Worm (Caenorhabditis elegans) whole organism, late embryonic: Measurements from ENCODE around the gene math-37.

Experiments used
- C38D4.7 ChIP-seq: fragments of 200-800 bp; sonication (Bioruptor generic); optimal IDR thresholded peaks from 2 replicates; lab custom pipeline; 2018; ENCODE audit warnings: mild to moderate bottlenecking, missing genetic modification characterization, moderate library complexity, missing compliant biosample characterization
- K02D7.2 ChIP-seq: sonication (generic microtip); optimal IDR thresholded peaks from 2 replicates; lab custom pipeline; 2017; ENCODE audit warnings: mild to moderate bottlenecking, missing genetic modification characterization, missing compliant biosample characterization
- K09A11.1 ChIP-seq: sonication (generic microtip); optimal IDR thresholded peaks from 2 replicates; lab custom pipeline; 2017; ENCODE audit warnings: antibody characterized with exemption, mild to moderate bottlenecking, missing genetic modification characterization, missing compliant biosample characterization; ENCODE audit not compliant: insufficient read depth
- T23F11.4 ChIP-seq: fragments of 200-800 bp; sonication (Bioruptor generic); optimal IDR thresholded peaks from 2 replicates; lab custom pipeline; 2018; ENCODE audit warnings: mild to moderate bottlenecking, missing genetic modification characterization, missing compliant biosample characterization
- Y22D7AL.16 ChIP-seq: sonication (generic microtip); optimal IDR thresholded peaks from 2 replicates; lab custom pipeline; 2016; ENCODE audit warnings: missing genetic modification characterization, missing compliant biosample characterization
- ahr-1 ChIP-seq: sonication (generic microtip); optimal IDR thresholded peaks from 2 replicates; lab custom pipeline; 2016; ENCODE audit warnings: missing genetic modification characterization, missing compliant biosample characterization
- ceh-14 ChIP-seq: sonication (generic microtip); optimal IDR thresholded peaks from 2 replicates; lab custom pipeline; 2016; ENCODE audit warnings: missing genotype, missing genetic modification characterization, missing compliant biosample characterization
- ceh-18 ChIP-seq: sonication (generic microtip); optimal IDR thresholded peaks from 2 replicates; lab custom pipeline; 2016; ENCODE audit warnings: missing genetic modification characterization, missing compliant biosample characterization
- ceh-2 ChIP-seq: sonication (generic microtip); optimal IDR thresholded peaks from 2 replicates; lab custom pipeline; 2016; ENCODE audit warnings: missing genotype, missing genetic modification characterization, missing compliant biosample characterization
- ceh-22 ChIP-seq: sonication (generic microtip); optimal IDR thresholded peaks from 2 replicates; lab custom pipeline; 2017; ENCODE audit warnings: missing biosample characterization, missing genetic modification characterization
- ceh-30 ChIP-seq: fragments of 150-350 bp; optimal IDR thresholded peaks from 2 replicates; lab custom pipeline; 2014; ENCODE audit warnings: missing biosample characterization, missing genetic modification characterization
- ceh-34 ChIP-seq: sonication (generic microtip); optimal IDR thresholded peaks from 2 replicates; lab custom pipeline; 2016; ENCODE audit warnings: mild to moderate bottlenecking, missing genetic modification characterization, missing compliant biosample characterization
- che-1 ChIP-seq: sonication (generic microtip); optimal IDR thresholded peaks from 2 replicates; lab custom pipeline; 2016; ENCODE audit warnings: mild to moderate bottlenecking, missing genetic modification characterization, missing compliant biosample characterization
- dve-1 ChIP-seq: sonication (generic microtip); optimal IDR thresholded peaks from 2 replicates; lab custom pipeline; 2017; ENCODE audit warnings: antibody characterized with exemption, mild to moderate bottlenecking, missing genetic modification characterization, missing compliant biosample characterization
- elt-2 ChIP-seq: sonication (generic microtip); optimal IDR thresholded peaks from 2 replicates; lab custom pipeline; 2016; ENCODE audit warnings: missing genetic modification reagents, missing genetic modification characterization, missing compliant biosample characterization
- elt-4 ChIP-seq: sonication (generic microtip); optimal IDR thresholded peaks from 2 replicates; lab custom pipeline; 2016; ENCODE audit warnings: missing genetic modification characterization, missing compliant biosample characterization
- ets-4 ChIP-seq: sonication (generic microtip); optimal IDR thresholded peaks from 2 replicates; lab custom pipeline; 2016; ENCODE audit warnings: missing genetic modification characterization, missing compliant biosample characterization
- fax-1 ChIP-seq: sonication (generic microtip); optimal IDR thresholded peaks from 2 replicates; lab custom pipeline; 2016; ENCODE audit warnings: missing genotype, missing genetic modification characterization, missing compliant biosample characterization
- fkh-6 ChIP-seq: sonication (generic microtip); optimal IDR thresholded peaks from 2 replicates; lab custom pipeline; 2016; ENCODE audit warnings: missing genetic modification characterization, missing compliant biosample characterization
- gmeb-2 ChIP-seq: sonication (generic microtip); optimal IDR thresholded peaks from 2 replicates; lab custom pipeline; 2016; ENCODE audit warnings: missing genetic modification characterization, inconsistent platforms, missing compliant biosample characterization
- hlh-13 ChIP-seq: fragments of 200-800 bp; sonication (Bioruptor generic); optimal IDR thresholded peaks from 2 replicates; lab custom pipeline; 2018; ENCODE audit warnings: mild to moderate bottlenecking, missing genetic modification characterization, missing compliant biosample characterization
- lim-6 ChIP-seq: sonication (generic microtip); optimal IDR thresholded peaks from 2 replicates; lab custom pipeline; 2016; ENCODE audit warnings: missing genetic modification characterization, missing compliant biosample characterization
- lin-11 ChIP-seq: fragments of 200-800 bp; sonication (Bioruptor generic); optimal IDR thresholded peaks from 2 replicates; lab custom pipeline; 2018; ENCODE audit warnings: mild to moderate bottlenecking, missing genetic modification characterization, missing compliant biosample characterization
- madf-2 ChIP-seq: sonication (generic microtip); optimal IDR thresholded peaks from 2 replicates; lab custom pipeline; 2017; ENCODE audit warnings: missing genetic modification characterization, missing compliant biosample characterization
- mec-3 ChIP-seq: sonication (generic microtip); optimal IDR thresholded peaks from 2 replicates; lab custom pipeline; 2016; ENCODE audit warnings: borderline replicate concordance, missing genetic modification characterization, missing compliant biosample characterization
- nhr-232 ChIP-seq: sonication (generic microtip); optimal IDR thresholded peaks from 2 replicates; lab custom pipeline; 2016; ENCODE audit warnings: missing genetic modification characterization, missing compliant biosample characterization
- npax-4 ChIP-seq: sonication (generic microtip); optimal IDR thresholded peaks from 2 replicates; lab custom pipeline; 2016; ENCODE audit warnings: missing genetic modification characterization, missing compliant biosample characterization
- odd-2 ChIP-seq: sonication (generic microtip); optimal IDR thresholded peaks from 2 replicates; lab custom pipeline; 2017; ENCODE audit warnings: antibody characterized with exemption, mild to moderate bottlenecking, missing genetic modification characterization, missing compliant biosample characterization
- pag-3 ChIP-seq: sonication (generic microtip); optimal IDR thresholded peaks from 2 replicates; lab custom pipeline; 2016; ENCODE audit warnings: missing compliant biosample characterization, missing genetic modification characterization, borderline replicate concordance
- pat-9 ChIP-seq: fragments of 200-800 bp; sonication (Bioruptor generic); optimal IDR thresholded peaks from 2 replicates; lab custom pipeline; 2018; ENCODE audit warnings: mild to moderate bottlenecking, missing genetic modification characterization, moderate library complexity, missing compliant biosample characterization
- pha-2 ChIP-seq: sonication (generic microtip); optimal IDR thresholded peaks from 2 replicates; lab custom pipeline; 2017; ENCODE audit warnings: mild to moderate bottlenecking, missing genetic modification characterization, missing compliant biosample characterization
- pha-4 ChIP-seq: fragments of 150-350 bp; optimal IDR thresholded peaks from 2 replicates; lab custom pipeline; 2018; ENCODE audit warnings: missing biosample characterization, missing genetic modification reagents, missing genetic modification characterization
- ref-2 ChIP-seq: sonication (generic microtip); optimal IDR thresholded peaks from 2 replicates; lab custom pipeline; 2016; ENCODE audit warnings: missing genetic modification characterization, missing compliant biosample characterization
- rnt-1 ChIP-seq: sonication (generic microtip); optimal IDR thresholded peaks from 2 replicates; lab custom pipeline; 2016; ENCODE audit warnings: missing genetic modification characterization, missing compliant biosample characterization
- sox-2 ChIP-seq: fragments of 200-800 bp; sonication (Bioruptor generic); IDR thresholded peaks from 2 replicates; pipeline ENCODE4 v1.3.6; 2022; ENCODE audit warnings: missing genetic modification reagents, missing genetic modification characterization, missing compliant biosample characterization
- syd-9 ChIP-seq: sonication (generic microtip); optimal IDR thresholded peaks from 2 replicates; lab custom pipeline; 2016; ENCODE audit warnings: mild to moderate bottlenecking, missing genetic modification characterization, moderate library complexity, missing compliant biosample characterization
- tbx-7 ChIP-seq: sonication (generic microtip); optimal IDR thresholded peaks from 2 replicates; lab custom pipeline; 2016; ENCODE audit warnings: missing genotype, missing genetic modification characterization, missing compliant biosample characterization
- unc-55 ChIP-seq: sonication (generic microtip); optimal IDR thresholded peaks from 2 replicates; lab custom pipeline; 2017; ENCODE audit warnings: missing biosample characterization, missing genetic modification reagents, missing genetic modification characterization
- zip-5 ChIP-seq: sonication (generic microtip); optimal IDR thresholded peaks from 2 replicates; lab custom pipeline; 2016; ENCODE audit warnings: missing genetic modification characterization, missing compliant biosample characterization
- ztf-16 ChIP-seq: sonication (generic microtip); optimal IDR thresholded peaks from 2 replicates; lab custom pipeline; 2017; ENCODE audit warnings: missing genetic modification characterization, missing compliant biosample characterization

math-37 gene

DNA sequence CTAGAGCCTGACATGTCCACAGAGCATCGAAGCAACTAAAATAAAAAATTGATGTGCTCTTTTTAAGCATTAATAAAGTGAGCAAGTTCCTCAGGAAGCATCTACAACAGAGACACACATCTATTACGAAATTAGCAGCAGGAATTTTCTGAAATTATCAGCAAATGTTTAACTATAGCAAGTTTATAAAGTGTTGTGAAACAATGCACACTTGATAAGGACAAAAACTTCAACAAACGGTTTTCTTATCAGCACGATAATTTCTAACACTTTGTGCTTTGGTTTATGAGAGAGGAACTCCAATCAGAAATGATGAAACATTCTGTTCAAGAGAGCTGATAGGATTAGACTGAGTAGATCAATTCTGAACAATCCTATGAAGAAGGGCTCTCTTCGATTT lies 31.4 kb downstream of the math-37 start, which contains the start of gene trpl-5:
TSS of gene trpl-5 (minus strand) at position 32 of the 400 bp plus-strand sequence.
- TF ChIP-seq elt-2 (tag; lab: Kevin White, UChicago), result peak; percentile 80
- TF ChIP-seq mec-3 (tag; lab: Kevin White, UChicago), result no peak
- TF ChIP-seq elt-4 (tag; lab: Kevin White, UChicago), result no peak

DNA sequence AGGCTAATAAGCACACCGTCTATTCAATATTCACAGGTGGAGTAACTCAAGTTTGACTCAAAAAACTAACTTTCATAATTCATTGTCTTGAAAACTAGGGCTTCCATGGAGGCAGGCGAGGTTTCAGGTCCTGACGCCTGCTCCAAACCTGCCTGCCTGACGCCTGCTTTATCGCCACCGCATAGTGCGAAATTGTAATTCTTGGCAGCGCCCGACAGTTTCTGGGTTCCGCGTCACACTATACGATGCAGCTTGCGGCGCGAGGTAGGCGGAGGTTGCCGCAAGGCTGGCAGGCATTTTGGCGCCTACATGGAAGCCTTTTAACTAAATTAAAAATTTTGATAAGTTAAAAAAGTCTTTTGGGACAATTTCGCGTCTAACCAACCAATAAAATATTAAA lies 34.8 kb downstream of the math-37 start:
- TF ChIP-seq K09A11.1 (tag; lab: Kevin White, UChicago), result no peak
- TF ChIP-seq ceh-14, result no peak
- no peak for TF ChIP-seq madf-2
- TF ChIP-seq mec-3 (tag; lab: Kevin White, UChicago), result no peak
- TF ChIP-seq Y22D7AL.16, result no peak
- TF ChIP-seq ceh-30, result no peak
- no peak for TF ChIP-seq sox-2 (GFP tag; lab: Robert Waterston, UW)
- no peak for TF ChIP-seq ztf-16
- no peak for TF ChIP-seq ceh-34 (tag; lab: Kevin White, UChicago)
- TF ChIP-seq hlh-13, result no peak

DNA sequence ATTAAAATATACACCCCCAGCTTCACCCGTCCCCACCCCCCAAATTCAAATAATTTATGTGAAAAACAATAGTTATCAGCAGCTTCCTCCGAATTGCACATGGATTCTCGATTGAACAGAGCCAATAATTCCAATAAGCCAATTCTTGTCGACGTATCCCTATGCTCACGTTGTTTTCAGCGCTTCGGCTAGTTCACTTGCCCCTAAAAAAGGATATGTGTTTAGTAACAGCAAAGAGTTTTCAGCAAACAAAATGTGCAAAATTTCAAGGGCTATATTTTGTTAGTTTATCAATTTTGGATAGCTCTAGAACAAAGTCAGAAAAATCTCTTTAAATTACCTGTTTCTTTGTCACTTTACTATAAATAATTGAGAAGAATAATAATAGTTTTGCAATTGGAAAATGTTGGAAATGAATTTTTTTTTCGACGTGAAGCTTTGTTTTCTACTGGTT lies 38.2 kb downstream of the math-37 start, which contains the start of the genes T16A1.5 and fbxc-49:
TSS of gene T16A1.5 (minus strand) at position 101 of the 454 bp plus-strand sequence.
TSS of gene fbxc-49 (plus strand) at position 404 of the 454 bp plus-strand sequence.
- TF ChIP-seq K02D7.2 (tag; lab: Kevin White, UChicago) (no peak), fax-1 (tag; lab: Kevin White, UChicago) (no peak), elt-2 (tag; lab: Kevin White, UChicago) (no peak), T23F11.4 (GFP tag; lab: Kevin White, UChicago) (no peak), ceh-18 (tag; lab: Kevin White, UChicago) (no peak), odd-2 (no peak), npax-4 (no peak), ets-4 (tag; lab: Kevin White, UChicago) (no peak), fkh-6 (no peak), nhr-232 (tag; lab: Kevin White, UChicago) (no peak)

DNA sequence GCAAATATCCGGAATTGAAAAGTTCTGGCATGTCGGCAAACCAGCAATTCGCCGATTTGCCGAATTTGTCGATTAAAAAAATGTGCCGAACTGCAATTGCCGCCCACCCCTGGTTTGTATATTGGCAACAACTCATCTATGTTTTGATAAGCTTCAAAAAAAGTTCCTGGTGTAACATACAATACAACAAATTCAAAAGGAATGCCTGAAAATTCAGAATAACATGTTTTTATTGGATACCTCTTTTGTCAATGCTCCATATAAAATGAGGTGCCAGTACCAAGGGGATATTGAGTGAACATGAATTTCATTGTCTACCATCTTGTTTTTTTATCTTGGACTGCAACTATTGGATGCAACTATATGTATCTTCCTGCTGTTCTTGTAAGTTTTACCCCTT lies 40.7 kb downstream of the math-37 start, which contains the start of gene T16A1.4:
TSS of gene T16A1.4 (plus strand) at position 301 of the 400 bp plus-strand sequence.
- TF ChIP-seq unc-55 (GFP tag; lab: Kevin White, UChicago), result no peak
- no peak for TF ChIP-seq nhr-232 (tag; lab: Kevin White, UChicago)
- TF ChIP-seq gmeb-2 (tag; lab: Kevin White, UChicago), result no peak
- no peak for TF ChIP-seq hlh-13
- TF ChIP-seq che-1 (tag; lab: Kevin White, UChicago), result no peak
- no peak for TF ChIP-seq Y22D7AL.16
- TF ChIP-seq pag-3 (tag; lab: Kevin White, UChicago), result no peak
- TF ChIP-seq pat-9 (tag; lab: Kevin White, UChicago), result no peak
- no peak for TF ChIP-seq ceh-22
- TF ChIP-seq lin-11, result no peak
- no peak for TF ChIP-seq pha-4 (tag; lab: Kevin White, UChicago)
- TF ChIP-seq ref-2 (tag; lab: Kevin White, UChicago), result no peak
- no peak for TF ChIP-seq syd-9
- TF ChIP-seq, all 69 proteins: peak for 0

DNA sequence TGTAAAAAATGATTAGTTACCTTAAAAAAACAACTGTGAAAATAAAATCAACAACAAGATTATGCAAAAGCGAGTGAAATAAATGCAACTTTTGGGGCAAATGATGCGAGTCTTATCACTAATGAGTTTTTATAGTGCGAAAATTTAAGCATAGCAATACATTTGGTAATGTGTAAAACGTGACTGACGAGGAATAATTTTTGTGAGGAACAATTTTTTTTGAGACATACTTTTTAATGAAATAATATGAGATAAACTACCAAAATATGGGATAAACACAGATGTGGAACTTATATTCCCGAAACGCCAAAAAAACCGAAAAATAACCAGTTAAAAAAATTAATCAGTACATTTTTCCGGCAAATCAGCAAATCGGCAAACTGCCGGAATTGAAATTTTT lies 41.6 kb downstream of the math-37 start, which contains the start of gene F07E5.9:
TSS of gene F07E5.9 (minus strand) at position 101 of the 400 bp plus-strand sequence.
- TF ChIP-seq ceh-2 (tag; lab: Kevin White, UChicago), result no peak
- TF ChIP-seq hlh-13, result no peak
- no peak for TF ChIP-seq pha-2 (tag; lab: Kevin White, UChicago)
- no peak for TF ChIP-seq lim-6 (tag; lab: Kevin White, UChicago)
- TF ChIP-seq rnt-1, result no peak
- TF ChIP-seq dve-1 (tag; lab: Kevin White, UChicago), result no peak
- TF ChIP-seq ets-4 (tag; lab: Kevin White, UChicago), result no peak
- no peak for TF ChIP-seq syd-9
- no peak for TF ChIP-seq ahr-1
- no peak for TF ChIP-seq nhr-232 (tag; lab: Kevin White, UChicago)
- TF ChIP-seq C38D4.7, result no peak
- TF ChIP-seq tbx-7 (tag; lab: Kevin White, UChicago), result no peak
- TF ChIP-seq odd-2, result no peak
- no peak for TF ChIP-seq zip-5 (tag; lab: Kevin White, UChicago)
